Worm (Caenorhabditis elegans): ENCODE data around the gene lgc-56.

ce11 chrII:5086143-5086542 lies 44.0 kb upstream of the lgc-56 start:
- no peak for TF ChIP-seq pha-4 (tag; optimal IDR thresholded peaks at IDR 0.05)
- no peak for TF ChIP-seq unc-62 (GFP tag; optimal IDR thresholded peaks at IDR 0.05)
- TF ChIP-seq ama-1 (optimal IDR thresholded peaks at IDR 0.05) = no peak
- no peak for TF ChIP-seq ama-1 (GFP tag; optimal IDR thresholded peaks at IDR 0.05)
- no peak for TF ChIP-seq dpff-1 (tag; optimal IDR thresholded peaks at IDR 0.05)
- TF ChIP-seq mxl-1 (tag; optimal IDR thresholded peaks at IDR 0.05) = no peak
- no peak for TF ChIP-seq ets-4 (GFP tag; optimal IDR thresholded peaks at IDR 0.05)
- TF ChIP-seq unc-130 (GFP tag; optimal IDR thresholded peaks at IDR 0.05) = no peak
- TF ChIP-seq aptf-2 (GFP tag; conservative IDR thresholded peaks at IDR 0.05) = no peak
- TF ChIP-seq ztf-28 (GFP tag; IDR thresholded peaks at IDR 0.05) = no peak
- no peak for TF ChIP-seq somi-1 (GFP tag; optimal IDR thresholded peaks at IDR 0.05)
- TF ChIP-seq F55B11.4 (tag; optimal IDR thresholded peaks at IDR 0.05; ENCODE audit: borderline replicate concordance, insufficient read depth) = no peak
- TF ChIP-seq dox-1 (GFP tag; IDR thresholded peaks at IDR 0.05) = no peak
- TF ChIP-seq lsy-27 (tag; optimal IDR thresholded peaks at IDR 0.05; ENCODE audit: borderline replicate concordance, insufficient read depth) = no peak
- TF ChIP-seq dpl-1 (GFP tag; optimal IDR thresholded peaks at IDR 0.05) = no peak

Measured in whole organism, young adult.